Worm (Caenorhabditis elegans) whole organism, late embryonic: Measurements from ENCODE around the gene Y54E2A.4.

ENCODE experiments used
- nhr-11 ChIP-seq: fragments of 150-350 bp; optimal IDR thresholded peaks from 2 replicates; lab custom pipeline; 2014; ENCODE audit warnings: missing biosample characterization, missing genetic modification characterization
- sdc-2 ChIP-seq: sonication (generic microtip); optimal IDR thresholded peaks from 2 replicates; lab custom pipeline; 2016; ENCODE audit warnings: missing genotype, missing genetic modification characterization, missing compliant biosample characterization

DNA sequence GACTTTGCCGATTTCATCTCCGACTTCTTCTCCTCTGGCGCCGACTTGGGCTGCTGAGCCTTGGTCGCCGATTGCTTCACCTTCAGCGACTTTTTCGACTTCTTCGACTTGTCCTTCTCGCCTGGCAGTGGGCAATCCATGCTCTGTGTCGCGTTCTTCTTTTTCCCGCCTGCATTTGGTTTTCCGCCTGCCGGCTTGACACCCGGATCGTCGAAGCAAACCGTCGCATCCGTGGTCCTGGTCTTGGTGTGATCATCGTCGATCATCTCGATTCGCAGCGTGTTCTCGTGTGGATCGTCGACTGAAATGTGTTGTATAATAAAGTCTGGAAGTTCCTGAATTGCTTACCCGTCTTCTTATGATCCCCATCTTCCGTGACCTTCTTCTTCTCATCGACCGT, 17.7 kb downstream of the Y54E2A.4 start:
- no peak for TF ChIP-seq nhr-11
- no peak for TF ChIP-seq sdc-2 (tag; lab: Kevin White, UChicago)
